Worm (Caenorhabditis elegans) whole organism, late embryonic: ENCODE results near the gene ZK742.6.

Experiments
- eyg-1 ChIP-seq: sonication (generic microtip); optimal IDR thresholded peaks from 2 replicates; lab custom pipeline; 2016; ENCODE audit warnings: missing genotype, missing genetic modification characterization, missing compliant biosample characterization
- pha-4 ChIP-seq: fragments of 150-350 bp; optimal IDR thresholded peaks from 2 replicates; lab custom pipeline; 2018; ENCODE audit warnings: missing biosample characterization, missing genetic modification reagents, missing genetic modification characterization
- pqm-1 ChIP-seq: sonication (generic microtip); optimal IDR thresholded peaks from 2 replicates; lab custom pipeline; 2016; ENCODE audit warnings: missing genetic modification characterization, missing compliant biosample characterization
- rnt-1 ChIP-seq: sonication (generic microtip); optimal IDR thresholded peaks from 2 replicates; lab custom pipeline; 2016; ENCODE audit warnings: missing genetic modification characterization, missing compliant biosample characterization
- sox-4 ChIP-seq: sonication (generic microtip); optimal IDR thresholded peaks from 2 replicates; lab custom pipeline; 2017; ENCODE audit warnings: mild to moderate bottlenecking, missing genetic modification characterization, inconsistent platforms, missing compliant biosample characterization

DNA sequence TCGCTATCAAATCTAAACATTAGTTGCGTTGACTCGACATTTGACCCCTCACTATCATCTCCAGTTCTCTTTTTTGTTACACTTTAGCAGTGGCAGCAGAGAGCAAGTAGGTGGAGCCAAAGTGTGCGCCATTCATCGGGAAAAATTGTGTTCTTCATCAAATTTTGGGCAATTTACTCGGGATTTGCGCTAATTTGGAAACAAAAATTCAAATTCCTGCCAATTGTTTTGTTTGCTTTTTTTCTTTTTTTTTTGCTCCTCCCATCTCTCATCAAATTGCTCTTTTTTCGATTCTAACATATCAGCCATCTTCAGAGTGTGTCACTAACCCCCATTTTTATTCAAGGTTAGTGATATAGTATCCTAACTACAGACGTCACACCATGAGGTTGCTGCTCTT, 12.2 kb upstream of the ZK742.6 start, which contains the start of gene mig-6:
- TF ChIP-seq pqm-1 (no peak), sox-4 (no peak), rnt-1 (tag; lab: Kevin White, UChicago) (no peak), pha-4 (no peak), eyg-1 (no peak)
